Worm (Caenorhabditis elegans) whole organism, L1 larva: ENCODE measurements around the gene ZC204.13.

Experiments
- C16A3.4 ChIP-seq: fragments of 150-350 bp; optimal IDR thresholded peaks from 2 replicates; lab custom pipeline; 2014; ENCODE audit warnings: missing biosample characterization, missing genetic modification characterization
- aha-1 ChIP-seq: fragments of 150-350 bp; optimal IDR thresholded peaks from 2 replicates; lab custom pipeline; 2014; ENCODE audit warnings: missing biosample characterization, missing genetic modification characterization
- aly-2 ChIP-seq: fragments of 150-350 bp; optimal IDR thresholded peaks from 2 replicates; lab custom pipeline; 2014; ENCODE audit warnings: missing biosample characterization, missing genetic modification characterization
- lin-15B ChIP-seq: fragments of 150-350 bp; sonication (generic microtip); optimal IDR thresholded peaks from 3 replicates; lab custom pipeline; 2014; ENCODE audit warnings: missing biosample characterization, missing genetic modification characterization
- lir-3 ChIP-seq: sonication (generic microtip); optimal IDR thresholded peaks from 2 replicates; lab custom pipeline; 2016; ENCODE audit warnings: mild to moderate bottlenecking, missing genetic modification characterization, moderate library complexity, missing compliant biosample characterization; ENCODE audit not compliant: poor library complexity
- mdl-1 ChIP-seq, 2 experiments: fragments of 150-350 bp; optimal IDR thresholded peaks; 2 replicates each; lab custom pipeline; 2014 to 2017; ENCODE audit warnings: missing biosample characterization in 2 of 2, missing genetic modification characterization in 2 of 2, inconsistent platforms in 1 of 2
- nhr-12 ChIP-seq: sonication (generic microtip); optimal IDR thresholded peaks from 2 replicates; lab custom pipeline; 2017; ENCODE audit warnings: missing biosample characterization, missing genetic modification characterization
- nhr-47 ChIP-seq: sonication (generic microtip); optimal IDR thresholded peaks from 2 replicates; lab custom pipeline; 2016; ENCODE audit warnings: mild to moderate bottlenecking, missing genetic modification characterization, moderate library complexity, missing compliant biosample characterization
- unc-98 ChIP-seq: fragments of 200-800 bp; sonication (Bioruptor generic); IDR thresholded peaks from 2 replicates; pipeline ENCODE4 v1.3.6; 2022; ENCODE audit warnings: missing genetic modification characterization, missing compliant biosample characterization
- ztf-4 ChIP-seq: fragments of 150-350 bp; optimal IDR thresholded peaks from 2 replicates; lab custom pipeline; 2014; ENCODE audit warnings: missing biosample characterization, missing genetic modification characterization

ce11 chrII:1651804-1652203 lies 9.0 kb downstream of the ZC204.13 start, which contains the start of gene fbxb-16:
- TF ChIP-seq nhr-47 (tag; lab: Kevin White, UChicago) (no peak), aha-1 (tag; lab: Kevin White, UChicago) (no peak), lin-15B (no peak), mdl-1 (tag; optimal IDR thresholded peaks at IDR 0.05; lab: Kevin White, UChicago) (no peak), C16A3.4 (no peak), lir-3 (tag; lab: Kevin White, UChicago) (no peak), unc-98 (no peak), nhr-12 (no peak), aly-2 (tag; lab: Kevin White, UChicago) (no peak), ztf-4 (tag; lab: Kevin White, UChicago) (no peak)
